Worm (Caenorhabditis elegans): Measurements from ENCODE around the gene ZK892.5.
A peak's percentile ranks its signal among the peaks of the same experiment; 100 is the strongest.

The ZK892.5 gene

DNA sequence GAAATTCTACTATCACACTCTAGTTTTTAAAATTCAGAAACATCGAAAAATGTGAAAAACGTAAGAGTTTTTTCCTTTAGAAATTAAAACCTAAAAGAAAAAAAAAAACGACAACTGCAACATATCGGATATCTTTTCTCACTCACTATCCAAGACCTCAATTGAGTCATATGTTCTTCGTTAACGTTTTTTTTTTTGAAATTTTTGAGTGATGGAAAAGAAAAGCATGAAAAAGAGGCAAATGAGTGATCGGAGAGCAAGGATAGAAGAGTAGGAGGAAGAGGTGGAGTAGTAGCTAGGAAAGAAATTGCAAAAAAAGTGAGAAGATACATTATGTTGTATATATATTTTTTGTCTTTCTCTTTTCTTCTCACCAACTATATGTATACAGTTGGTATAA, 18.5 kb upstream of the ZK892.5 start:
- TF ChIP-seq Y53F4B.3 (GFP tag; IDR thresholded peaks at IDR 0.05) (no peak), C17E4.6 (GFP tag; IDR thresholded peaks at IDR 0.05) (no peak), tbp1 (GFP tag; optimal IDR thresholded peaks at IDR 0.05) (no peak), nfya-2 (GFP tag; IDR thresholded peaks at IDR 0.05) (no peak), pha-4 (tag; optimal IDR thresholded peaks at IDR 0.05) (no peak), dpl-1 (GFP tag; optimal IDR thresholded peaks at IDR 0.05) (no peak), let-607 (tag; optimal IDR thresholded peaks at IDR 0.05) (no peak), efl-1 (GFP tag; optimal IDR thresholded peaks at IDR 0.05) (no peak), snpc-4 (GFP tag; optimal IDR thresholded peaks at IDR 0.05) (no peak), snpc-4 (tag; optimal IDR thresholded peaks at IDR 0.05) (no peak), hlh-26 (GFP tag; conservative IDR thresholded peaks at IDR 0.05) (no peak), him-1 (tag; optimal IDR thresholded peaks at IDR 0.05) (no peak)

DNA sequence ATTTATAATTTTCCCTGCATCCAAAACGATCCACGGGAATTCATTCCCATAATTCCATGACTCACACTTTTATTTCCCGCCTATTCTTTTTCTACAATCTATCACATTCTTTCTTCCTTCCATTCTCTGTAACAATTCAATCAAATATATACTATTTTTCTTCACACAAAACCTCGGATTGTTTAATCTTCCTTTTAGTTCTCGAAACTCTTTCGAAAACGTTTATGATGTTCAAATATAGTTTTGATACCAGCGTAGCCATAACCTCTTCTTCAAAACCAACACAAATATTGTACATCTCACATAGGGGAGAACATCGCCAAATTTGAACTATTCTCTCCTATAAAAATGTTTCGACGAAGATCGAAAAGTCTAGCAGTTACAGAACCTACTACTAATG, 17.2 kb upstream of the ZK892.5 start, which contains the start of gene lec-3:
TSS of gene lec-3 (plus strand) at position 301 of the 400 bp plus-strand sequence.
- no peak for TF ChIP-seq ztf-25 (GFP tag; IDR thresholded peaks at IDR 0.05)
- no peak for TF ChIP-seq T07F8.4 (tag; optimal IDR thresholded peaks at IDR 0.05)
- no peak for TF ChIP-seq lin-35 (GFP tag; optimal IDR thresholded peaks at IDR 0.05)

ce11 chrII:9992474-9992873, 15.5 kb upstream of the ZK892.5 start:
- no peak for TF ChIP-seq ceh-27 (GFP tag; optimal IDR thresholded peaks at IDR 0.05)
- no peak for TF ChIP-seq ceh-91 (GFP tag; IDR thresholded peaks at IDR 0.05)
- no peak for TF ChIP-seq let-526 (GFP tag; IDR thresholded peaks at IDR 0.05)
- no peak for TF ChIP-seq Y53G8AR.9 (GFP tag; conservative IDR thresholded peaks at IDR 0.05)
- no peak for TF ChIP-seq aptf-3 (GFP tag; IDR thresholded peaks at IDR 0.05)
- TF ChIP-seq dpff-1 (tag; optimal IDR thresholded peaks at IDR 0.05) = no peak
- TF ChIP-seq lin-40 (tag; optimal IDR thresholded peaks at IDR 0.05) = no peak
- TF ChIP-seq F22D6.2 (tag; optimal IDR thresholded peaks at IDR 0.05) = no peak
- no peak for TF ChIP-seq athp-1 (tag; optimal IDR thresholded peaks at IDR 0.05)

- TF ChIP-seq egl-44 (GFP tag; IDR thresholded peaks at IDR 0.05) = no peak
- no peak for TF ChIP-seq ceh-100 (GFP tag; IDR thresholded peaks at IDR 0.05)
Observed at ce11 chrII:9994679-9995078, 13.3 kb upstream of the ZK892.5 start.

- TF ChIP-seq nhr-27 (tag; optimal IDR thresholded peaks at IDR 0.05) = no peak
- no peak for TF ChIP-seq ekl-4 (GFP tag; IDR thresholded peaks at IDR 0.05)
- TF ChIP-seq dox-1 (GFP tag; IDR thresholded peaks at IDR 0.05) = peak; percentile 36; the same call in 1 of the 2 replicates
- TF ChIP-seq sptf-2 (GFP tag; optimal IDR thresholded peaks at IDR 0.05) = no peak
- TF ChIP-seq bed-1 (GFP tag; IDR thresholded peaks at IDR 0.05) = no peak
- TF ChIP-seq nfyb-1 (GFP tag; IDR thresholded peaks at IDR 0.05) = peak; percentile 73
- TF ChIP-seq F10E7.11 (tag; optimal IDR thresholded peaks at IDR 0.05) = no peak
- no peak for TF ChIP-seq B0261.1 (tag; optimal IDR thresholded peaks at IDR 0.05)
- TF ChIP-seq let-526 (GFP tag; IDR thresholded peaks at IDR 0.05) = no peak
- no peak for TF ChIP-seq ceh-100 (GFP tag; IDR thresholded peaks at IDR 0.05)
- no peak for TF ChIP-seq D2030.7 (GFP tag; IDR thresholded peaks at IDR 0.05)
- TF ChIP-seq dpl-1 (GFP tag; optimal IDR thresholded peaks at IDR 0.05) = no peak
- no peak for TF ChIP-seq hlh-26 (GFP tag; conservative IDR thresholded peaks at IDR 0.05)
- TF ChIP-seq lag-1 (GFP tag; IDR thresholded peaks at IDR 0.05) = no peak
- TF ChIP-seq ceh-40 (GFP tag; IDR thresholded peaks at IDR 0.05) = no peak
- TF ChIP-seq him-1 (tag; optimal IDR thresholded peaks at IDR 0.05) = no peak
- no peak for TF ChIP-seq hrde-1 (tag; optimal IDR thresholded peaks at IDR 0.05; ENCODE audit: borderline replicate concordance)
- TF ChIP-seq aptf-3 (GFP tag; IDR thresholded peaks at IDR 0.05) = no peak
- TF ChIP-seq cebp-1 (GFP tag; IDR thresholded peaks at IDR 0.05) = no peak
- peak; percentile 30 for TF ChIP-seq cebp-1 (tag; optimal IDR thresholded peaks at IDR 0.05)
- TF ChIP-seq nhr-179 (tag; optimal IDR thresholded peaks at IDR 0.05) = no peak
- TF ChIP-seq ets-4 (GFP tag; optimal IDR thresholded peaks at IDR 0.05) = peak; percentile 44
- TF ChIP-seq snpc-1.1 (tag; optimal IDR thresholded peaks at IDR 0.05; ENCODE audit: insufficient read depth) = no peak
- TF ChIP-seq tbp1 (GFP tag; optimal IDR thresholded peaks at IDR 0.05) = peak; percentile 17
Observed at ce11 chrII:10001065-10001464, 7.0 kb upstream of the ZK892.5 start, which contains the start of gene nlt-1. nlt-1 (minus strand) TSS chrII:10001142.

All from whole organism, young adult.